Fruit fly (Drosophila melanogaster) whole organism, embryonic: Measurements from ENCODE around the gene nanos.
A peak's percentile ranks its signal among the peaks of the same experiment; 100 is the strongest.

Source experiments
- Atf6 ChIP-seq: fragments of 200-800 bp; sonication (Bioruptor generic); IDR thresholded peaks from 2 replicates; pipeline ENCODE4 v1.3.6; 2022; ENCODE audit warnings: missing biosample characterization, missing genetic modification characterization
- Bdp1 ChIP-seq: fragments of 200-800 bp; sonication (Bioruptor generic); optimal IDR thresholded peaks from 3 replicates; lab custom pipeline; 2016; ENCODE audit warnings: missing biosample characterization, missing genetic modification characterization
- CG11247 ChIP-seq: fragments of 200-800 bp; sonication (Bioruptor generic); IDR thresholded peaks from 2 replicates; pipeline ENCODE4 v1.3.6; 2022; ENCODE audit warnings: missing biosample characterization, missing genetic modification characterization
- CG12155 ChIP-seq: fragments of 200-800 bp; sonication (Bioruptor generic); optimal IDR thresholded peaks from 3 replicates; lab custom pipeline; 2016; ENCODE audit warnings: missing biosample characterization, missing genetic modification characterization
- CG12659 ChIP-seq: fragments of 200-800 bp; sonication (Bioruptor generic); optimal IDR thresholded peaks from 3 replicates; lab custom pipeline; 2017; ENCODE audit warnings: mild to moderate bottlenecking, missing biosample characterization, missing genetic modification reagents, missing genetic modification characterization
- CG15601 ChIP-seq: fragments of 200-800 bp; sonication (Bioruptor generic); optimal IDR thresholded peaks from 3 replicates; lab custom pipeline; 2019; ENCODE audit warnings: missing biosample characterization, mild to moderate bottlenecking, missing genetic modification characterization, moderate library complexity
- CG17328 ChIP-seq: fragments of 200-800 bp; sonication (Bioruptor generic); IDR thresholded peaks from 2 replicates; pipeline ENCODE4 v1.3.6; 2022; ENCODE audit warnings: missing biosample characterization, missing genetic modification characterization
- CG17359 ChIP-seq: fragments of 200-800 bp; sonication (Bioruptor generic); optimal IDR thresholded peaks from 3 replicates; lab custom pipeline; 2018; ENCODE audit warnings: missing biosample characterization, mild to moderate bottlenecking, missing genetic modification characterization, moderate library complexity
- CG4424 ChIP-seq: fragments of 200-800 bp; sonication (Bioruptor generic); optimal IDR thresholded peaks from 3 replicates; lab custom pipeline; 2016; ENCODE audit warnings: missing biosample characterization, missing genetic modification characterization
- CG6175 ChIP-seq: fragments of 200-800 bp; sonication (Bioruptor generic); IDR thresholded peaks from 3 replicates; pipeline ENCODE4 v1.3.6; 2022; ENCODE audit warnings: missing biosample characterization, missing genetic modification characterization
- CG7745 ChIP-seq: fragments of 200-800 bp; sonication (Bioruptor generic); optimal IDR thresholded peaks from 2 replicates; lab custom pipeline; 2018; ENCODE audit warnings: missing biosample characterization, mild to moderate bottlenecking, missing genetic modification characterization, moderate library complexity
- CHES-1-like ChIP-seq: fragments of 200-800 bp; sonication (Bioruptor generic); optimal IDR thresholded peaks from 2 replicates; lab custom pipeline; 2016; ENCODE audit warnings: missing biosample characterization, missing genetic modification characterization
- D19A ChIP-seq: fragments of 200-800 bp; optimal IDR thresholded peaks from 3 replicates; lab custom pipeline; 2019; ENCODE audit warnings: missing biosample characterization, mild to moderate bottlenecking, missing genetic modification characterization, moderate library complexity
- Deaf1 ChIP-seq: fragments of 200-800 bp; optimal IDR thresholded peaks from 3 replicates; lab custom pipeline; 2019; ENCODE audit warnings: missing biosample characterization, mild to moderate bottlenecking, missing genetic modification characterization, moderate library complexity
- Dip3 ChIP-seq: fragments of 200-800 bp; sonication (Bioruptor generic); optimal IDR thresholded peaks from 3 replicates; lab custom pipeline; 2016; ENCODE audit warnings: missing biosample characterization, missing genetic modification characterization
- Dll ChIP-seq: fragments of 200-800 bp; sonication (Bioruptor generic); IDR thresholded peaks from 4 replicates; pipeline ENCODE4 v1.3.6; 2022; ENCODE audit warnings: missing biosample characterization, missing genetic modification characterization; ENCODE audit not compliant: partially characterized antibody
- Gug ChIP-seq: fragments of 200-800 bp; sonication (Bioruptor generic); IDR thresholded peaks from 4 replicates; pipeline ENCODE4 v1.3.6; 2022; ENCODE audit warnings: missing biosample characterization, missing genetic modification characterization
- Hey ChIP-seq: fragments of 200-800 bp; sonication (Bioruptor generic); optimal IDR thresholded peaks from 3 replicates; lab custom pipeline; 2018; ENCODE audit warnings: missing biosample characterization, mild to moderate bottlenecking, missing genetic modification characterization
- Hr39 ChIP-seq: fragments of >200 bp; optimal IDR thresholded peaks from 2 replicates; lab custom pipeline; 2017
- Jarid2 ChIP-seq: fragments of 200-800 bp; sonication (Bioruptor generic); optimal IDR thresholded peaks from 3 replicates; lab custom pipeline; 2017; ENCODE audit warnings: mild to moderate bottlenecking, missing biosample characterization, missing genetic modification reagents, missing genetic modification characterization
- Med ChIP-seq: fragments of 200-800 bp; sonication (Bioruptor generic); peaks from one replicate; lab custom pipeline; 2016; ENCODE audit warnings: missing biosample characterization, missing genetic modification characterization, mild to moderate bottlenecking, inconsistent platforms, moderate library complexity
- NC2β ChIP-seq: fragments of 200-800 bp; sonication (Bioruptor generic); optimal IDR thresholded peaks from 2 replicates; lab custom pipeline; 2016; ENCODE audit warnings: missing biosample characterization, missing genetic modification characterization
- Oli ChIP-seq: fragments of 200-800 bp; sonication (Bioruptor generic); optimal IDR thresholded peaks from 2 replicates; lab custom pipeline; 2018; ENCODE audit warnings: missing biosample characterization, mild to moderate bottlenecking, missing genetic modification characterization, moderate library complexity
- Ptx1 ChIP-seq: fragments of 200-800 bp; sonication (Bioruptor generic); IDR thresholded peaks from 2 replicates; pipeline ENCODE4 v1.3.6; 2022; ENCODE audit warnings: missing biosample characterization, missing genetic modification characterization
- TFAM ChIP-seq: fragments of 200-800 bp; sonication (Bioruptor generic); optimal IDR thresholded peaks from 2 replicates; lab custom pipeline; 2017; ENCODE audit warnings: missing biosample characterization, missing genetic modification characterization, inconsistent platforms
- aop ChIP-seq: fragments of 200-800 bp; sonication (Bioruptor generic); IDR thresholded peaks from 2 replicates; pipeline ENCODE4 v1.3.6; 2022; ENCODE audit warnings: missing biosample characterization, missing genetic modification characterization
- ara ChIP-seq: fragments of 200-800 bp; sonication (Bioruptor generic); IDR thresholded peaks from 2 replicates; pipeline ENCODE4 v1.3.6; 2022; ENCODE audit warnings: missing biosample characterization, missing genetic modification characterization
- ash1 ChIP-seq: fragments of 200-800 bp; sonication (Bioruptor generic); optimal IDR thresholded peaks from 2 replicates; lab custom pipeline; 2018; ENCODE audit warnings: missing biosample characterization, mild to moderate bottlenecking, missing genetic modification characterization
- az2 ChIP-seq: fragments of 200-800 bp; sonication (Bioruptor generic); optimal IDR thresholded peaks from 3 replicates; lab custom pipeline; 2016; ENCODE audit warnings: missing biosample characterization, missing genetic modification characterization
- bowl ChIP-seq: fragments of 200-800 bp; sonication (Bioruptor generic); IDR thresholded peaks from 2 replicates; pipeline ENCODE4 v1.3.6; 2022; ENCODE audit warnings: missing biosample characterization, missing genetic modification characterization
- cad ChIP-seq: fragments of >200 bp; optimal IDR thresholded peaks from 2 replicates; lab custom pipeline; 2017; ENCODE audit warnings: missing biosample characterization, missing genetic modification characterization
- ci ChIP-seq: fragments of 200-800 bp; sonication (Bioruptor generic); IDR thresholded peaks from 3 replicates; pipeline ENCODE4 v1.3.6; 2022; ENCODE audit warnings: missing biosample characterization, missing genetic modification characterization
- dan ChIP-seq: fragments of 200-800 bp; sonication (Bioruptor generic); IDR thresholded peaks from 2 replicates; pipeline ENCODE4 v1.3.6; 2022; ENCODE audit warnings: missing biosample characterization, missing genetic modification characterization
- danr ChIP-seq: fragments of 200-800 bp; sonication (Bioruptor generic); IDR thresholded peaks from 2 replicates; pipeline ENCODE4 v1.3.6; 2022; ENCODE audit warnings: missing biosample characterization, missing genetic modification characterization
- dmrt99B ChIP-seq: fragments of 200-800 bp; sonication (Bioruptor generic); optimal IDR thresholded peaks from 2 replicates; lab custom pipeline; 2018; ENCODE audit warnings: missing biosample characterization, mild to moderate bottlenecking, missing genetic modification characterization, moderate library complexity
- en ChIP-seq: fragments of 200-800 bp; sonication (Bioruptor generic); optimal IDR thresholded peaks from 2 replicates; lab custom pipeline; 2016; ENCODE audit warnings: missing biosample characterization, missing genetic modification characterization
- eve ChIP-seq, 2 experiments: fragments of >200 bp; optimal IDR thresholded peaks; 2 replicates each; lab custom pipeline; 2017; ENCODE audit warnings: missing biosample characterization in 2 of 2, missing genetic modification characterization in 2 of 2
- fd96Cb ChIP-seq: fragments of 200-800 bp; sonication (Bioruptor generic); optimal IDR thresholded peaks from 2 replicates; lab custom pipeline; 2018; ENCODE audit warnings: missing biosample characterization, mild to moderate bottlenecking, missing genetic modification characterization, moderate library complexity
- gce ChIP-seq: fragments of 200-800 bp; sonication (Bioruptor generic); IDR thresholded peaks from 3 replicates; pipeline ENCODE4 v1.3.6; 2022; ENCODE audit warnings: missing biosample characterization, missing genetic modification characterization
- gcm ChIP-seq: fragments of 200-800 bp; sonication (Bioruptor generic); optimal IDR thresholded peaks from 2 replicates; lab custom pipeline; 2019; ENCODE audit warnings: missing biosample characterization, mild to moderate bottlenecking, missing genetic modification characterization, moderate library complexity
- jumu ChIP-seq: fragments of 200-800 bp; sonication (Bioruptor generic); optimal IDR thresholded peaks from 3 replicates; lab custom pipeline; 2016; ENCODE audit warnings: missing biosample characterization, missing genetic modification characterization
- kay ChIP-seq: fragments of 200-800 bp; sonication (Bioruptor generic); optimal IDR thresholded peaks from 2 replicates; lab custom pipeline; 2016; ENCODE audit warnings: missing biosample characterization, missing genetic modification characterization
- nerfin-2 ChIP-seq: fragments of 200-800 bp; sonication (Bioruptor generic); IDR thresholded peaks from 2 replicates; pipeline ENCODE4 v1.3.6; 2022; ENCODE audit warnings: missing biosample characterization, missing genetic modification characterization; ENCODE audit not compliant: partially characterized antibody
- scrt ChIP-seq: fragments of 200-800 bp; sonication (Bioruptor generic); optimal IDR thresholded peaks from 2 replicates; lab custom pipeline; 2018; ENCODE audit warnings: missing biosample characterization, mild to moderate bottlenecking, missing genetic modification characterization, moderate library complexity
- shn ChIP-seq: fragments of 200-800 bp; sonication (Bioruptor generic); optimal IDR thresholded peaks from 3 replicates; lab custom pipeline; 2016; ENCODE audit warnings: missing biosample characterization, missing genetic modification characterization
- ssp ChIP-seq: fragments of 200-800 bp; sonication (Bioruptor generic); IDR thresholded peaks from 2 replicates; pipeline ENCODE4 v1.3.6; 2022; ENCODE audit warnings: missing biosample characterization, missing genetic modification characterization
- sug ChIP-seq: fragments of 200-800 bp; optimal IDR thresholded peaks from 2 replicates; lab custom pipeline; 2019; ENCODE audit warnings: missing biosample characterization, mild to moderate bottlenecking, missing genetic modification characterization, moderate library complexity
- tll ChIP-seq, 2 experiments: fragments of 200-800 bp in 1 of 2; fragments of >200 bp in 1 of 2; sonication (Bioruptor generic) in 1 of 2; optimal IDR thresholded peaks; 2 replicates each; lab custom pipeline; 2017 to 2019; ENCODE audit warnings: missing biosample characterization in 2 of 2, missing genetic modification characterization in 2 of 2, mild to moderate bottlenecking in 1 of 2, moderate library complexity in 1 of 2
- ttk ChIP-seq: fragments of 200-800 bp; sonication (Bioruptor generic); IDR thresholded peaks from 2 replicates; pipeline ENCODE4 v2.1.2; 2022; ENCODE audit warnings: missing biosample characterization, missing genetic modification characterization
- vfl ChIP-seq: fragments of 200-800 bp; sonication (Bioruptor generic); optimal IDR thresholded peaks from 2 replicates; lab custom pipeline; 2016; ENCODE audit warnings: missing biosample characterization, missing genetic modification characterization
- wor ChIP-seq: fragments of 200-800 bp; sonication (Bioruptor generic); IDR thresholded peaks from 2 replicates; pipeline ENCODE4 v1.3.6; 2022; ENCODE audit warnings: missing biosample characterization, missing genetic modification characterization

Gene nanos

DNA sequence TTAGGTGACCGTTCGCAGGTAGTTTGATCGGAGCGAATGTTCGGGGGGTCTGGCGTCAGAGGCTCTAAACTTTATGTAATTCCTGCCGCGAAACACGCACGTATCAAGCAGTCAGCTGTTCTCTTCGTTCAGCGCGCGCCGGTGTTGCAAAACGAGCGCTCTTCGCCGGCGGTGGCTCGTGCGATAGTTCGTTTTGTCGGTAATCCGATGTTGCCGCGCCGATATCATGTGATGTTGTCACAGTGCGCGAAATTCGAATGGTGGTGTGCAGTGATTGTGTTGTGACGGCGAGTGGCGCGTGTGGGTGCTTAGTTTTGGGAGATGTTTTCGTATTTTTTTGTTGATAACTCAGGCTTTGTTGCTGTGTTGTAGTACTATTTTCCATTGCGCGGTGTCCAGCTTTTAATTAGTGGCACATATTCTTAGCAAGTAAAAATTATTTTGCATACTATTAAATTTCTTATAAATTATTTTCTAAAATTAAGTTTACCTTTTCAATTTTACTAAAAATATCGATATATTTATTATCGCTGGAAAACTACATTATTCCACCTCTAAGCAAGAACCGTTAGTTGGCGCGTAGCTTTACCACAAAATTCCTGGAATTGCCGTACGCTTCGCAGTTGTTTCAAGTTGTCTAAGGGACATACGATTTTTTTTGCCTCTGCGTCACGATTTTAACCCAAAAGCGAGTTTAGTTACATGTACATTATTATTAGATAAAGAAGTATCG, at the start of gene nanos (continued):
- TF ChIP-seq Bdp1 (peak; percentile 50), en (GFP tag; lab: Kevin White, UChicago) (peak; percentile 21), Hey (tag; lab: Kevin White, UChicago) (peak; percentile 39), NC2β (GFP tag; lab: Kevin White, UChicago) (peak; percentile 56), CHES-1-like (GFP tag; lab: Kevin White, UChicago) (peak; percentile 76), shn (peak; percentile 48), CG12155 (GFP tag; lab: Kevin White, UChicago) (peak; percentile 52), eve (GFP tag; optimal IDR thresholded peaks at IDR 0.05; lab: Kevin White, UChicago) (no peak), CG15601 (tag; lab: Kevin White, UChicago) (peak; percentile 29), gce (GFP tag; lab: Robert Waterston, UW) (no peak), Ptx1 (GFP tag; lab: Robert Waterston, UW) (peak; percentile 66), Oli (peak; percentile 13), ttk (no peak), Deaf1 (tag; lab: Kevin White, UChicago) (peak; percentile 15), scrt (GFP tag; lab: Kevin White, UChicago) (no peak), Hr39 (no peak), wor (GFP tag; lab: Robert Waterston, UW) (no peak), Med (GFP tag; lab: Kevin White, UChicago) (peak; percentile 97), Dip3 (GFP tag; lab: Kevin White, UChicago) (peak; percentile 80), dmrt99B (no peak), Atf6 (peak; percentile 58; the same call in 1 of the 2 replicates), CG17359 (tag; lab: Kevin White, UChicago) (peak; percentile 31), az2 (GFP tag; lab: Kevin White, UChicago) (peak; percentile 47), CG6175 (peak; percentile 75; the same call in 2 of the 3 replicates), CG7745 (tag; lab: Kevin White, UChicago) (no peak), gcm (GFP tag; lab: Kevin White, UChicago) (no peak), kay (GFP tag; lab: Kevin White, UChicago) (no peak), aop (GFP tag; lab: Robert Waterston, UW) (no peak), TFAM (GFP tag; lab: Kevin White, UChicago) (no peak), CG12659 (GFP tag; lab: Kevin White, UChicago) (peak; percentile 84), danr (GFP tag; lab: Robert Waterston, UW) (peak; percentile 16; the same call in 1 of the 2 replicates), fd96Cb (tag; lab: Kevin White, UChicago) (peak; percentile 9), ash1 (GFP tag; lab: Kevin White, UChicago) (peak; percentile 69), jumu (GFP tag; lab: Kevin White, UChicago) (peak; percentile 68), ssp (GFP tag; lab: Robert Waterston, UW) (peak; percentile 62), cad (no peak), Dll (GFP tag; lab: Robert Waterston, UW) (peak; percentile 98), CG17328 (GFP tag; lab: Robert Waterston, UW) (no peak), CG11247 (GFP tag; lab: Robert Waterston, UW) (peak; percentile 56), ara (peak; percentile 55), tll (GFP tag; optimal IDR thresholded peaks at IDR 0.05; lab: Kevin White, UChicago) (no peak), Gug (peak; percentile 81; the same call in 2 of the 4 replicates), nerfin-2 (GFP tag; lab: Robert Waterston, UW) (peak; percentile 96), sug (tag; lab: Kevin White, UChicago) (peak; percentile 97), vfl (GFP tag; lab: Kevin White, UChicago) (peak; percentile 59), dan (GFP tag; lab: Robert Waterston, UW) (no peak), Jarid2 (GFP tag; lab: Kevin White, UChicago) (no peak), ci (peak; percentile 81), bowl (GFP tag; lab: Robert Waterston, UW) (no peak), D19A (tag; lab: Kevin White, UChicago) (no peak), CG4424 (peak; percentile 69)
